Fruit fly (Drosophila melanogaster): ENCODE data around the gene St2.

St2 gene

dm6 chr3R:9251543-9251942, at the start of gene St2:
Gene St2 (plus strand): TSS chr3R:9251843.
- TF ChIP-seq Snoo (tag; optimal IDR thresholded peaks at IDR 0.05) (no peak), CG10348 (GFP tag; IDR thresholded peaks at IDR 0.05) (no peak), CG4496 (GFP tag; IDR thresholded peaks at IDR 0.05) (no peak), CG8159 (tag; optimal IDR thresholded peaks at IDR 0.05) (no peak), CG9948 (tag; optimal IDR thresholded peaks at IDR 0.05) (no peak), CG8301 (tag; optimal IDR thresholded peaks at IDR 0.05) (no peak), CG17806 (tag; optimal IDR thresholded peaks at IDR 0.05) (no peak), gl (tag; optimal IDR thresholded peaks at IDR 0.05) (no peak)

- TF ChIP-seq CG4496 (GFP tag; IDR thresholded peaks at IDR 0.05) (peak; percentile 42; the same call in 1 of the 3 replicates), D1 (tag; optimal IDR thresholded peaks at IDR 0.05) (no peak), Ets98B (GFP tag; IDR thresholded peaks at IDR 0.05) (no peak), Pif1A (GFP tag; optimal IDR thresholded peaks at IDR 0.05) (no peak), CG14655 (GFP tag; optimal IDR thresholded peaks at IDR 0.05) (peak; percentile 51), CG8301 (tag; optimal IDR thresholded peaks at IDR 0.05) (peak; percentile 30), fd96Ca (GFP tag; IDR thresholded peaks at IDR 0.05) (no peak), EcR (GFP tag; optimal IDR thresholded peaks at IDR 0.05) (no peak), CG15710 (tag; optimal IDR thresholded peaks at IDR 0.05) (peak; percentile 36), gl (tag; optimal IDR thresholded peaks at IDR 0.05) (no peak), CG32121 (GFP tag; IDR thresholded peaks at IDR 0.05) (no peak), CG17806 (tag; optimal IDR thresholded peaks at IDR 0.05) (peak; percentile 20), CG8159 (tag; optimal IDR thresholded peaks at IDR 0.05) (peak; percentile 49), CG12605 (GFP tag; IDR thresholded peaks at IDR 0.05) (no peak), Snoo (tag; optimal IDR thresholded peaks at IDR 0.05) (peak; percentile 2), CG10348 (GFP tag; IDR thresholded peaks at IDR 0.05) (no peak), rn (GFP tag; IDR thresholded peaks at IDR 0.05) (no peak), Pif1B (GFP tag; optimal IDR thresholded peaks at IDR 0.05) (no peak), CG34367 (tag; optimal IDR thresholded peaks at IDR 0.05) (peak; percentile 21), CG13204 (GFP tag; optimal IDR thresholded peaks at IDR 0.05) (no peak), CG9948 (tag; optimal IDR thresholded peaks at IDR 0.05) (peak; percentile 30)
Measured at dm6 chr3R:9213029-9213428, 38.6 kb upstream of the St2 start.

- TF ChIP-seq D1 (tag; optimal IDR thresholded peaks at IDR 0.05) (peak; percentile 74), CG17806 (tag; optimal IDR thresholded peaks at IDR 0.05) (no peak)
Measured at dm6 chr3R:9214235-9214634, 37.4 kb upstream of the St2 start.

dm6 chr3R:9215551-9215950, 36.1 kb upstream of the St2 start:
- no peak for TF ChIP-seq CG32121 (GFP tag; IDR thresholded peaks at IDR 0.05)
- TF ChIP-seq EcR (GFP tag; optimal IDR thresholded peaks at IDR 0.05): no peak
- no peak for TF ChIP-seq CG12605 (GFP tag; IDR thresholded peaks at IDR 0.05)
- no peak for TF ChIP-seq CG10348 (GFP tag; IDR thresholded peaks at IDR 0.05)
- no peak for TF ChIP-seq Pif1A (GFP tag; optimal IDR thresholded peaks at IDR 0.05)
- no peak for TF ChIP-seq CG4496 (GFP tag; IDR thresholded peaks at IDR 0.05)
- TF ChIP-seq CG15710 (tag; optimal IDR thresholded peaks at IDR 0.05): no peak
- no peak for TF ChIP-seq D1 (tag; optimal IDR thresholded peaks at IDR 0.05)
- no peak for TF ChIP-seq Pif1B (GFP tag; optimal IDR thresholded peaks at IDR 0.05)
- no peak for TF ChIP-seq CG34367 (tag; optimal IDR thresholded peaks at IDR 0.05)
- no peak for TF ChIP-seq fd96Ca (GFP tag; IDR thresholded peaks at IDR 0.05)
- no peak for TF ChIP-seq Ets98B (GFP tag; IDR thresholded peaks at IDR 0.05)
- TF ChIP-seq CG8301 (tag; optimal IDR thresholded peaks at IDR 0.05): no peak
- TF ChIP-seq CG17806 (tag; optimal IDR thresholded peaks at IDR 0.05): no peak
- TF ChIP-seq CG14655 (GFP tag; optimal IDR thresholded peaks at IDR 0.05): no peak
- no peak for TF ChIP-seq gl (tag; optimal IDR thresholded peaks at IDR 0.05)
- no peak for TF ChIP-seq Snoo (tag; optimal IDR thresholded peaks at IDR 0.05)

dm6 chr3R:9217607-9218006, 34.0 kb upstream of the St2 start:
- TF ChIP-seq CG8301 (tag; optimal IDR thresholded peaks at IDR 0.05) (peak; percentile 31), rn (GFP tag; IDR thresholded peaks at IDR 0.05) (no peak), CG34367 (tag; optimal IDR thresholded peaks at IDR 0.05) (no peak), CG8159 (tag; optimal IDR thresholded peaks at IDR 0.05) (no peak), CG15710 (tag; optimal IDR thresholded peaks at IDR 0.05) (no peak), CG4496 (GFP tag; IDR thresholded peaks at IDR 0.05) (no peak), CG14655 (GFP tag; optimal IDR thresholded peaks at IDR 0.05) (peak; percentile 19), Pif1B (GFP tag; optimal IDR thresholded peaks at IDR 0.05) (no peak), EcR (GFP tag; optimal IDR thresholded peaks at IDR 0.05) (peak; percentile 47), CG32121 (GFP tag; IDR thresholded peaks at IDR 0.05) (no peak), Pif1A (GFP tag; optimal IDR thresholded peaks at IDR 0.05) (no peak)

dm6 chr3R:9220064-9220864, 31.4 kb upstream of the St2 start:
- TF ChIP-seq Snoo (tag; optimal IDR thresholded peaks at IDR 0.05) (peak; percentile 61), CG34367 (tag; optimal IDR thresholded peaks at IDR 0.05) (peak; percentile 47), CG15710 (tag; optimal IDR thresholded peaks at IDR 0.05) (peak; percentile 54), D1 (tag; optimal IDR thresholded peaks at IDR 0.05) (peak; percentile 42), CG9948 (tag; optimal IDR thresholded peaks at IDR 0.05) (peak; percentile 23), CG32121 (GFP tag; IDR thresholded peaks at IDR 0.05) (peak; percentile 82), CG12605 (GFP tag; IDR thresholded peaks at IDR 0.05) (peak; percentile 93), CG14655 (GFP tag; optimal IDR thresholded peaks at IDR 0.05) (peak; percentile 91), CG8159 (tag; optimal IDR thresholded peaks at IDR 0.05) (peak; percentile 67), rn (GFP tag; IDR thresholded peaks at IDR 0.05) (peak; percentile 54; the same call in 1 of the 2 replicates), Pif1B (GFP tag; optimal IDR thresholded peaks at IDR 0.05) (peak; percentile 78), Pif1A (GFP tag; optimal IDR thresholded peaks at IDR 0.05) (peak; percentile 67), CG13204 (GFP tag; optimal IDR thresholded peaks at IDR 0.05) (peak; percentile 70), CG10348 (GFP tag; IDR thresholded peaks at IDR 0.05) (no peak), CG17806 (tag; optimal IDR thresholded peaks at IDR 0.05) (peak; percentile 49), gl (tag; optimal IDR thresholded peaks at IDR 0.05) (peak; percentile 71), CG4496 (GFP tag; IDR thresholded peaks at IDR 0.05) (peak; percentile 88), EcR (GFP tag; optimal IDR thresholded peaks at IDR 0.05) (peak; percentile 85), fd96Ca (GFP tag; IDR thresholded peaks at IDR 0.05) (peak; percentile 78; the same call in 2 of the 3 replicates), CG8301 (tag; optimal IDR thresholded peaks at IDR 0.05) (peak; percentile 77), Ets98B (GFP tag; IDR thresholded peaks at IDR 0.05) (peak; percentile 76)
